Worm (Caenorhabditis elegans) whole organism, mixed stage, embryonic: ENCODE results near the gene him-18.

Source experiments
- M03D4.4 ChIP-seq: sonication (generic microtip); optimal IDR thresholded peaks from 2 replicates; lab custom pipeline; 2017; ENCODE audit warnings: mild to moderate bottlenecking, missing genetic modification characterization, missing compliant biosample characterization
- bed-3 ChIP-seq: fragments of 200-800 bp; sonication (Bioruptor generic); optimal IDR thresholded peaks from 3 replicates; lab custom pipeline; 2018; ENCODE audit warnings: mild to moderate bottlenecking, missing genetic modification characterization, moderate library complexity, missing compliant biosample characterization
- blmp-1 ChIP-seq: fragments of 150-350 bp; optimal IDR thresholded peaks from 2 replicates; lab custom pipeline; 2014; ENCODE audit warnings: missing biosample characterization, missing genetic modification characterization
- ceh-39 ChIP-seq: fragments of 150-350 bp; optimal IDR thresholded peaks from 2 replicates; lab custom pipeline; 2014; ENCODE audit warnings: missing biosample characterization, missing genetic modification characterization
- ceh-43 ChIP-seq: fragments of 200-800 bp; sonication (Bioruptor generic); optimal IDR thresholded peaks from 2 replicates; lab custom pipeline; 2018; ENCODE audit warnings: mild to moderate bottlenecking, missing genetic modification characterization, moderate library complexity, missing compliant biosample characterization
- ceh-83 ChIP-seq: fragments of 200-800 bp; sonication (Bioruptor generic); optimal IDR thresholded peaks from 2 replicates; lab custom pipeline; 2018; ENCODE audit warnings: mild to moderate bottlenecking, missing genetic modification characterization, missing compliant biosample characterization
- ces-1 ChIP-seq: fragments of 150-350 bp; optimal IDR thresholded peaks from 2 replicates; lab custom pipeline; 2014; ENCODE audit warnings: missing biosample characterization, missing genetic modification reagents, missing genetic modification characterization
- cnd-1 ChIP-seq: fragments of 200-800 bp; sonication (Bioruptor generic); optimal IDR thresholded peaks from 2 replicates; lab custom pipeline; 2018; ENCODE audit warnings: mild to moderate bottlenecking, missing genetic modification characterization, missing compliant biosample characterization
- drap-1 ChIP-seq: fragments of 200-800 bp; sonication (Bioruptor generic); optimal IDR thresholded peaks from 3 replicates; lab custom pipeline; 2018; ENCODE audit warnings: mild to moderate bottlenecking, missing genetic modification characterization, missing compliant biosample characterization
- elt-1 ChIP-seq: sonication (generic microtip); optimal IDR thresholded peaks from 2 replicates; lab custom pipeline; 2017; ENCODE audit warnings: missing genetic modification characterization, mild to moderate bottlenecking, missing compliant biosample characterization, antibody characterized with exemption, moderate library complexity, borderline replicate concordance; ENCODE audit not compliant: insufficient read depth
- elt-3 ChIP-seq: fragments of 150-350 bp; optimal IDR thresholded peaks from 2 replicates; lab custom pipeline; 2014; ENCODE audit warnings: missing biosample characterization, missing genetic modification characterization
- flh-1 ChIP-seq: fragments of 200-800 bp; sonication (Bioruptor generic); optimal IDR thresholded peaks from 2 replicates; lab custom pipeline; 2018; ENCODE audit warnings: mild to moderate bottlenecking, missing genetic modification characterization, moderate library complexity, missing compliant biosample characterization
- ham-2 ChIP-seq: fragments of 200-800 bp; sonication (Bioruptor generic); optimal IDR thresholded peaks from 2 replicates; lab custom pipeline; 2018; ENCODE audit warnings: mild to moderate bottlenecking, missing genetic modification characterization, missing compliant biosample characterization
- hlh-1 ChIP-seq: fragments of 150-350 bp; optimal IDR thresholded peaks from 2 replicates; lab custom pipeline; 2014; ENCODE audit warnings: missing biosample characterization, missing genetic modification reagents, missing genetic modification characterization
- lin-13 ChIP-seq: fragments of 150-350 bp; optimal IDR thresholded peaks from 2 replicates; lab custom pipeline; 2014; ENCODE audit warnings: missing biosample characterization, missing genetic modification characterization
- lin-32 ChIP-seq: fragments of 200-800 bp; sonication (Bioruptor generic); optimal IDR thresholded peaks from 2 replicates; lab custom pipeline; 2018; ENCODE audit warnings: mild to moderate bottlenecking, missing genetic modification characterization, missing compliant biosample characterization
- lsy-2 ChIP-seq: fragments of 150-350 bp; optimal IDR thresholded peaks from 2 replicates; lab custom pipeline; 2014; ENCODE audit warnings: missing biosample characterization, missing genetic modification characterization
- mep-1 ChIP-seq: fragments of 150-350 bp; optimal IDR thresholded peaks from 2 replicates; lab custom pipeline; 2017; ENCODE audit warnings: missing biosample characterization, missing genetic modification reagents, missing genetic modification characterization, inconsistent platforms
- mls-2 ChIP-seq: sonication (generic microtip); optimal IDR thresholded peaks from 2 replicates; lab custom pipeline; 2016; ENCODE audit warnings: mild to moderate bottlenecking, missing genetic modification characterization, moderate library complexity, missing compliant biosample characterization
- nhr-12 ChIP-seq: fragments of 150-350 bp; optimal IDR thresholded peaks from 2 replicates; lab custom pipeline; 2014; ENCODE audit warnings: missing biosample characterization, missing genetic modification characterization
- nhr-237 ChIP-seq: fragments of 150-350 bp; optimal IDR thresholded peaks from 2 replicates; lab custom pipeline; 2014; ENCODE audit warnings: missing biosample characterization, missing genetic modification characterization
- nhr-28 ChIP-seq: fragments of 150-350 bp; optimal IDR thresholded peaks from 2 replicates; lab custom pipeline; 2014; ENCODE audit warnings: missing biosample characterization, missing genetic modification characterization
- nhr-76 ChIP-seq: sonication (generic microtip); optimal IDR thresholded peaks from 2 replicates; lab custom pipeline; 2017; ENCODE audit warnings: missing biosample characterization, missing genetic modification characterization
- pha-4 ChIP-seq: fragments of 150-350 bp; optimal IDR thresholded peaks from 2 replicates; lab custom pipeline; 2018; ENCODE audit warnings: missing biosample characterization, missing genetic modification reagents, missing genetic modification characterization
- sem-2 ChIP-seq: fragments of 200-800 bp; sonication (Bioruptor generic); optimal IDR thresholded peaks from 2 replicates; lab custom pipeline; 2018; ENCODE audit warnings: mild to moderate bottlenecking, missing genetic modification characterization, missing compliant biosample characterization
- snpc-4 ChIP-seq: fragments of 150-350 bp; optimal IDR thresholded peaks from 2 replicates; lab custom pipeline; 2014; ENCODE audit warnings: missing biosample characterization, missing genetic modification characterization
- sptf-1 ChIP-seq: sonication (generic microtip); optimal IDR thresholded peaks from 2 replicates; lab custom pipeline; 2017; ENCODE audit warnings: mild to moderate bottlenecking, missing genetic modification characterization, moderate library complexity, missing compliant biosample characterization
- tbx-8 ChIP-seq: fragments of 200-800 bp; sonication (Bioruptor generic); optimal IDR thresholded peaks from 2 replicates; lab custom pipeline; 2018; ENCODE audit warnings: mild to moderate bottlenecking, missing genetic modification characterization, moderate library complexity, missing compliant biosample characterization
- unc-120 ChIP-seq: sonication (generic microtip); optimal IDR thresholded peaks from 2 replicates; lab custom pipeline; 2017; ENCODE audit warnings: missing genetic modification characterization, missing compliant biosample characterization; ENCODE audit not compliant: poor library complexity, severe bottlenecking
- unc-39 ChIP-seq: fragments of 150-350 bp; optimal IDR thresholded peaks from 2 replicates; lab custom pipeline; 2014; ENCODE audit warnings: missing biosample characterization, missing genetic modification characterization
- unc-62 ChIP-seq: fragments of 150-350 bp; optimal IDR thresholded peaks from 2 replicates; lab custom pipeline; 2014; ENCODE audit warnings: missing biosample characterization, missing genetic modification reagents, missing genetic modification characterization
- zip-8 ChIP-seq: fragments of 150-350 bp; optimal IDR thresholded peaks from 2 replicates; lab custom pipeline; 2014; ENCODE audit warnings: missing biosample characterization, missing genetic modification characterization
- ztf-11 ChIP-seq: fragments of 150-350 bp; optimal IDR thresholded peaks from 2 replicates; lab custom pipeline; 2014; ENCODE audit warnings: missing biosample characterization, missing genetic modification characterization

Gene him-18

ce11 chrIII:4721750-4722149 is 6.8 kb upstream of the him-18 start, which contains the start of gene acy-1:
acy-1 (plus strand) TSS chrIII:4722095.
- TF ChIP-seq ham-2 (GFP tag; lab: Kevin White, UChicago), result peak; percentile 43
- peak; percentile 30 for TF ChIP-seq cnd-1
- no peak for TF ChIP-seq lin-32 (GFP tag; lab: Kevin White, UChicago)
- peak; percentile 62 for TF ChIP-seq mls-2 (tag; lab: Kevin White, UChicago)
- peak; percentile 81 for TF ChIP-seq hlh-1 (tag; lab: Kevin White, UChicago)
- peak; percentile 22 for TF ChIP-seq lsy-2 (tag; lab: Kevin White, UChicago)
- TF ChIP-seq M03D4.4 (tag; lab: Kevin White, UChicago), result no peak
- peak; percentile 55 for TF ChIP-seq sptf-1 (tag; lab: Kevin White, UChicago)
- TF ChIP-seq blmp-1 (tag; lab: Kevin White, UChicago), result peak; percentile 12
- TF ChIP-seq sem-2, result no peak
- TF ChIP-seq nhr-237, result peak; percentile 67
- peak; percentile 92 for TF ChIP-seq ces-1 (GFP tag; lab: Kevin White, UChicago)
- peak; percentile 33 for TF ChIP-seq unc-62 (GFP tag; lab: Kevin White, UChicago)
- no peak for TF ChIP-seq nhr-12 (tag; lab: Kevin White, UChicago)
- TF ChIP-seq unc-120 (tag; lab: Kevin White, UChicago), result peak; percentile 69
- TF ChIP-seq mep-1, result peak; percentile 69

DNA sequence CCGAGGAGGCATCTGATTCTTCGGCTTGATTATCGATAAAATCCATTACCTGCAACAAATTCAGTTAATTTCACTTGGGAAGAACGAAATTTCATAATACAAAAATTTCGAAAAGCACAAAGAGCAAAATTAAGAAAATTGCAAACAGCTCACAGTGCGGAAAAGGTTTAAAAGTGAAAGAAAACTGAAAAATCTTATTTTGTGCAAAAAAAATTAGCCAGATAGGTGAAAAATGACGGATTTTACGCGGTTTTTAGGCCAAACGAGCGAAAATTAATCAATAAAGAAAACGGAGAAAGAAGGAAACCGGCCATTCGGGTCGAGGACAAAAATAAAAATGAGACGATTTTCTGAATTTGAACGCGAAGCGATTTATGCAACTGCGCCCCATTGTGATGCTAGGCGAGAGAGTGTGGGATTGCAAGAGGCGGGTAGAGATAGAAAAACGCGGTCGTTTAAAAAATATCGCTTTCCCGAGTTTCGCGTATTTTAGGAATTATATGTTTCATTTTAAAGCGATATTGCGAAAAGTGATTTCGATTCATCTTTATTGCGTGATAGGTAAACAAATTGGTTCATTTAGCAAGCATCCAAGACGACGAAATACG is 5.7 kb upstream of the him-18 start, which contains the start of gene emb-5:
Gene emb-5, minus strand, starts transcription at position 51 of the 608 bp plus-strand sequence.
- TF ChIP-seq hlh-1 (tag; lab: Kevin White, UChicago), result no peak
- no peak for TF ChIP-seq nhr-12 (tag; lab: Kevin White, UChicago)
- TF ChIP-seq elt-1 (tag; lab: Kevin White, UChicago), result no peak
- no peak for TF ChIP-seq M03D4.4 (tag; lab: Kevin White, UChicago)
- TF ChIP-seq ceh-39 (tag; lab: Kevin White, UChicago), result no peak
- TF ChIP-seq lin-13 (tag; lab: Kevin White, UChicago), result peak; percentile 81
- TF ChIP-seq ham-2 (GFP tag; lab: Kevin White, UChicago), result peak; percentile 16
- TF ChIP-seq pha-4, result peak; percentile 42
- no peak for TF ChIP-seq tbx-8 (GFP tag; lab: Kevin White, UChicago)
- TF ChIP-seq sptf-1 (tag; lab: Kevin White, UChicago), result no peak
- no peak for TF ChIP-seq sem-2
- no peak for TF ChIP-seq cnd-1
- peak; percentile 44 for TF ChIP-seq nhr-237
- no peak for TF ChIP-seq zip-8
- no peak for TF ChIP-seq snpc-4 (tag; lab: Kevin White, UChicago)
- TF ChIP-seq lin-32 (GFP tag; lab: Kevin White, UChicago), result no peak
- TF ChIP-seq nhr-28 (tag; lab: Kevin White, UChicago), result no peak
- no peak for TF ChIP-seq flh-1
- peak; percentile 12 for TF ChIP-seq drap-1 (GFP tag; lab: Kevin White, UChicago)
- TF ChIP-seq nhr-76 (tag; lab: Kevin White, UChicago), result no peak
- no peak for TF ChIP-seq lsy-2 (tag; lab: Kevin White, UChicago)
- no peak for TF ChIP-seq elt-3 (tag; lab: Kevin White, UChicago)

- TF ChIP-seq hlh-1 (tag; lab: Kevin White, UChicago) (no peak), tbx-8 (GFP tag; lab: Kevin White, UChicago) (no peak), lin-13 (tag; lab: Kevin White, UChicago) (no peak), ceh-39 (tag; lab: Kevin White, UChicago) (no peak), unc-120 (tag; lab: Kevin White, UChicago) (no peak), ham-2 (GFP tag; lab: Kevin White, UChicago) (no peak), lin-32 (GFP tag; lab: Kevin White, UChicago) (no peak), nhr-28 (tag; lab: Kevin White, UChicago) (no peak), unc-62 (GFP tag; lab: Kevin White, UChicago) (no peak)
Measured at ce11 chrIII:4708909-4709308, 6.1 kb downstream of the him-18 start, which contains the start of gene T04A8.18. T04A8.18 (plus strand) TSS chrIII:4709209.

- TF ChIP-seq sem-2, result no peak
- no peak for TF ChIP-seq ceh-83 (GFP tag; lab: Kevin White, UChicago)
- no peak for TF ChIP-seq elt-1 (tag; lab: Kevin White, UChicago)
- no peak for TF ChIP-seq nhr-237
- no peak for TF ChIP-seq ztf-11 (tag; lab: Kevin White, UChicago)
- TF ChIP-seq nhr-28 (tag; lab: Kevin White, UChicago), result no peak
- no peak for TF ChIP-seq snpc-4 (tag; lab: Kevin White, UChicago)
- TF ChIP-seq bed-3 (GFP tag; lab: Kevin White, UChicago), result no peak
- TF ChIP-seq lin-32 (GFP tag; lab: Kevin White, UChicago), result no peak
- TF ChIP-seq drap-1 (GFP tag; lab: Kevin White, UChicago), result no peak
- no peak for TF ChIP-seq zip-8
- TF ChIP-seq lin-13 (tag; lab: Kevin White, UChicago), result no peak
- TF ChIP-seq unc-39 (tag; lab: Kevin White, UChicago), result no peak
- no peak for TF ChIP-seq unc-120 (tag; lab: Kevin White, UChicago)
- no peak for TF ChIP-seq ceh-43 (GFP tag; lab: Kevin White, UChicago)
- no peak for TF ChIP-seq elt-3 (tag; lab: Kevin White, UChicago)
- no peak for TF ChIP-seq sptf-1 (tag; lab: Kevin White, UChicago)
- TF ChIP-seq tbx-8 (GFP tag; lab: Kevin White, UChicago), result no peak
Measured at ce11 chrIII:4706678-4707077, 8.3 kb downstream of the him-18 start, which contains the start of gene T04A8.13. T04A8.13 (plus strand) TSS chrIII:4706978.
